Worm (Caenorhabditis elegans) whole organism, young adult: ENCODE data around the gene srt-27.

Source experiments
- ama-1 ChIP-seq, 3 experiments: fragments of 150-350 bp in 1 of 3; sonication (generic microtip) in 2 of 3; optimal IDR thresholded peaks; 2 replicates each; lab custom pipeline; 2014 to 2018; ENCODE audit warnings: missing biosample characterization in 2 of 3, missing genetic modification characterization in 2 of 3, missing genetic modification reagents in 2 of 3
- athp-1 ChIP-seq: sonication (generic microtip); optimal IDR thresholded peaks from 2 replicates; lab custom pipeline; 2017; ENCODE audit warnings: mild to moderate bottlenecking, missing genetic modification characterization, missing compliant biosample characterization
- attf-3 ChIP-seq: fragments of 200-800 bp; sonication (Bioruptor generic); conservative IDR thresholded peaks from 2 replicates; pipeline ENCODE4 v1.3.6; 2022; ENCODE audit warnings: missing genetic modification reagents, missing genetic modification characterization, missing compliant biosample characterization
- nfya-1 ChIP-seq: sonication (generic microtip); optimal IDR thresholded peaks from 2 replicates; lab custom pipeline; 2017; ENCODE audit warnings: antibody characterized with exemption, missing compliant biosample characterization, missing genetic modification characterization, borderline replicate concordance; ENCODE audit not compliant: insufficient read depth
- nfya-2 ChIP-seq: fragments of 200-800 bp; sonication (Bioruptor generic); IDR thresholded peaks from 2 replicates; pipeline ENCODE4 v1.3.6; 2022; ENCODE audit warnings: missing genetic modification reagents, missing genetic modification characterization, missing compliant biosample characterization
- nhr-179 ChIP-seq: sonication (generic microtip); optimal IDR thresholded peaks from 2 replicates; lab custom pipeline; 2016; ENCODE audit warnings: mild to moderate bottlenecking, missing genetic modification characterization, missing compliant biosample characterization
- snpc-1.3 ChIP-seq: sonication (generic microtip); optimal IDR thresholded peaks from 2 replicates; lab custom pipeline; 2017; ENCODE audit warnings: missing genetic modification characterization, mild to moderate bottlenecking, missing compliant biosample characterization, antibody characterized with exemption, moderate library complexity, missing genotype, missing genetic modification reagents; ENCODE audit not compliant: insufficient read depth
- unc-62 ChIP-seq: fragments of 150-350 bp; optimal IDR thresholded peaks from 2 replicates; lab custom pipeline; 2014; ENCODE audit warnings: missing biosample characterization, missing genetic modification reagents, missing genetic modification characterization

- TF ChIP-seq snpc-1.3 (tag; lab: Kevin White, UChicago) (no peak), nhr-179 (tag; lab: Kevin White, UChicago) (no peak), nfya-2 (GFP tag; lab: Robert Waterston, UW) (no peak), unc-62 (GFP tag; lab: Kevin White, UChicago) (no peak), attf-3 (no peak), athp-1 (tag; lab: Kevin White, UChicago) (no peak), nfya-1 (tag; lab: Kevin White, UChicago) (no peak), ama-1 (optimal IDR thresholded peaks at IDR 0.05; lab: Kevin White, UChicago) (no peak), ama-1 (GFP tag; optimal IDR thresholded peaks at IDR 0.05; lab: Kevin White, UChicago) (no peak)
These were observed 17.5 kb upstream of the srt-27 start, which contains the start of gene srg-56 for ce11 chrV:2738174-2738573.
